Worm (Caenorhabditis elegans) whole organism, L1 larva: ENCODE data around the gene alh-3.

Experiments
- C16A3.4 ChIP-seq: fragments of 150-350 bp; optimal IDR thresholded peaks from 2 replicates; lab custom pipeline; 2014; ENCODE audit warnings: missing biosample characterization, missing genetic modification characterization
- F16B12.6 ChIP-seq: fragments of 150-350 bp; optimal IDR thresholded peaks from 2 replicates; lab custom pipeline; 2014; ENCODE audit warnings: missing biosample characterization, missing genetic modification characterization
- Y116A8C.19 ChIP-seq: sonication (generic microtip); optimal IDR thresholded peaks from 2 replicates; lab custom pipeline; 2016; ENCODE audit warnings: missing compliant biosample characterization, missing genetic modification characterization, borderline replicate concordance
- aly-2 ChIP-seq: fragments of 150-350 bp; optimal IDR thresholded peaks from 2 replicates; lab custom pipeline; 2014; ENCODE audit warnings: missing biosample characterization, missing genetic modification characterization
- ceh-88 ChIP-seq: fragments of 200-800 bp; sonication (Bioruptor generic); IDR thresholded peaks from 2 replicates; pipeline ENCODE4 v1.3.6; 2022; ENCODE audit warnings: missing genetic modification characterization, missing compliant biosample characterization
- ceh-90 ChIP-seq: sonication (generic microtip); optimal IDR thresholded peaks from 2 replicates; lab custom pipeline; 2016; ENCODE audit warnings: missing genetic modification characterization, missing compliant biosample characterization
- dsc-1 ChIP-seq: sonication (generic microtip); optimal IDR thresholded peaks from 2 replicates; lab custom pipeline; 2016; ENCODE audit warnings: mild to moderate bottlenecking, missing genetic modification characterization, missing compliant biosample characterization
- egl-27 ChIP-seq, 2 experiments: fragments of 150-350 bp in 1 of 2; sonication (generic microtip); optimal IDR thresholded peaks; 3 replicates each; lab custom pipeline; 2017 to 2018; ENCODE audit warnings: missing biosample characterization in 2 of 2, missing genetic modification characterization in 2 of 2, missing genetic modification reagents in 2 of 2
- elt-3 ChIP-seq, 6 experiments: fragments of 150-350 bp in 1 of 6; sonication (generic microtip); optimal IDR thresholded peaks; 2 replicates each; lab custom pipeline; 2017 to 2018; ENCODE audit warnings: missing biosample characterization in 6 of 6, missing genetic modification characterization in 6 of 6, inconsistent platforms in 1 of 6
- ets-5 ChIP-seq: fragments of 200-800 bp; sonication (Bioruptor generic); IDR thresholded peaks from 2 replicates; pipeline ENCODE4 v1.3.6; 2022; ENCODE audit warnings: missing genetic modification characterization, missing compliant biosample characterization
- fkh-10 ChIP-seq: sonication (generic microtip); optimal IDR thresholded peaks from 2 replicates; lab custom pipeline; 2017; ENCODE audit warnings: missing biosample characterization, missing genetic modification reagents, missing genetic modification characterization
- fos-1 ChIP-seq: fragments of 150-350 bp; optimal IDR thresholded peaks from 2 replicates; lab custom pipeline; 2014; ENCODE audit warnings: missing biosample characterization, missing genetic modification characterization
- grh-1 ChIP-seq: fragments of 200-800 bp; sonication (Bioruptor generic); IDR thresholded peaks from 2 replicates; pipeline ENCODE4 v1.3.6; 2022; ENCODE audit warnings: missing genetic modification reagents, missing genetic modification characterization, missing compliant biosample characterization
- hlh-4 ChIP-seq: sonication (generic microtip); optimal IDR thresholded peaks from 2 replicates; lab custom pipeline; 2016; ENCODE audit warnings: mild to moderate bottlenecking, missing genetic modification characterization, missing compliant biosample characterization
- irx-1 ChIP-seq: sonication (generic microtip); optimal IDR thresholded peaks from 2 replicates; lab custom pipeline; 2016; ENCODE audit warnings: missing genetic modification characterization, missing compliant biosample characterization
- lin-13 ChIP-seq: fragments of 150-350 bp; optimal IDR thresholded peaks from 2 replicates; lab custom pipeline; 2014; ENCODE audit warnings: missing biosample characterization, missing genetic modification reagents, missing genetic modification characterization
- lin-14 ChIP-seq: fragments of 200-800 bp; sonication (Bioruptor generic); optimal IDR thresholded peaks from 2 replicates; lab custom pipeline; 2018; ENCODE audit warnings: mild to moderate bottlenecking, missing genetic modification characterization, moderate library complexity, missing compliant biosample characterization
- lin-15B ChIP-seq: fragments of 150-350 bp; sonication (generic microtip); optimal IDR thresholded peaks from 3 replicates; lab custom pipeline; 2014; ENCODE audit warnings: missing biosample characterization, missing genetic modification characterization
- lin-35 ChIP-seq, 2 experiments: fragments of 150-350 bp; optimal IDR thresholded peaks; 2 replicates each; lab custom pipeline; 2014; ENCODE audit warnings: missing biosample characterization in 2 of 2, missing genetic modification characterization in 2 of 2, missing genetic modification reagents in 2 of 2
- lir-3 ChIP-seq: sonication (generic microtip); optimal IDR thresholded peaks from 2 replicates; lab custom pipeline; 2016; ENCODE audit warnings: mild to moderate bottlenecking, missing genetic modification characterization, moderate library complexity, missing compliant biosample characterization; ENCODE audit not compliant: poor library complexity
- lsy-2 ChIP-seq, 2 experiments: fragments of 150-350 bp; optimal IDR thresholded peaks; 2 replicates each; lab custom pipeline; 2014; ENCODE audit warnings: missing biosample characterization in 2 of 2, missing genetic modification characterization in 2 of 2
- mab-9 ChIP-seq: fragments of 200-800 bp; sonication (Bioruptor generic); IDR thresholded peaks from 2 replicates; pipeline ENCODE4 v1.3.6; 2022; ENCODE audit warnings: missing genetic modification reagents, missing genetic modification characterization, missing compliant biosample characterization
- mdl-1 ChIP-seq, 2 experiments: fragments of 150-350 bp; optimal IDR thresholded peaks; 2 replicates each; lab custom pipeline; 2014 to 2017; ENCODE audit warnings: missing biosample characterization in 2 of 2, missing genetic modification characterization in 2 of 2, inconsistent platforms in 1 of 2
- mef-2 ChIP-seq: fragments of 150-350 bp; optimal IDR thresholded peaks from 2 replicates; lab custom pipeline; 2014; ENCODE audit warnings: missing biosample characterization, missing genetic modification characterization
- mep-1 ChIP-seq: fragments of 150-350 bp; optimal IDR thresholded peaks from 2 replicates; lab custom pipeline; 2014; ENCODE audit warnings: missing biosample characterization, missing genetic modification characterization
- nhr-20 ChIP-seq: sonication (generic microtip); optimal IDR thresholded peaks from 2 replicates; lab custom pipeline; 2016; ENCODE audit warnings: mild to moderate bottlenecking, missing genetic modification characterization, missing compliant biosample characterization
- nhr-237 ChIP-seq: fragments of 150-350 bp; optimal IDR thresholded peaks from 2 replicates; lab custom pipeline; 2014; ENCODE audit warnings: missing biosample characterization, missing genetic modification characterization
- nhr-47 ChIP-seq: sonication (generic microtip); optimal IDR thresholded peaks from 2 replicates; lab custom pipeline; 2016; ENCODE audit warnings: mild to moderate bottlenecking, missing genetic modification characterization, moderate library complexity, missing compliant biosample characterization
- nhr-71 ChIP-seq: sonication (generic microtip); optimal IDR thresholded peaks from 2 replicates; lab custom pipeline; 2016; ENCODE audit warnings: mild to moderate bottlenecking, missing genetic modification characterization, moderate library complexity, missing compliant biosample characterization
- nhr-90 ChIP-seq: sonication (generic microtip); optimal IDR thresholded peaks from 2 replicates; lab custom pipeline; 2016; ENCODE audit warnings: mild to moderate bottlenecking, missing genetic modification characterization, missing compliant biosample characterization; ENCODE audit not compliant: poor library complexity
- pag-3 ChIP-seq: sonication (generic microtip); optimal IDR thresholded peaks from 2 replicates; lab custom pipeline; 2017; ENCODE audit warnings: missing genetic modification characterization, mild to moderate bottlenecking, missing compliant biosample characterization, antibody characterized with exemption, borderline replicate concordance; ENCODE audit not compliant: insufficient read depth
- pax-3 ChIP-seq: fragments of 200-800 bp; sonication (Bioruptor generic); optimal IDR thresholded peaks from 2 replicates; lab custom pipeline; 2018; ENCODE audit warnings: mild to moderate bottlenecking, missing genetic modification characterization, moderate library complexity, missing compliant biosample characterization
- pqm-1 ChIP-seq: sonication (generic microtip); optimal IDR thresholded peaks from 3 replicates; lab custom pipeline; 2017; ENCODE audit warnings: missing biosample characterization, missing genetic modification characterization
- rnt-1 ChIP-seq: sonication (generic microtip); optimal IDR thresholded peaks from 2 replicates; lab custom pipeline; 2016; ENCODE audit warnings: mild to moderate bottlenecking, missing genetic modification characterization, moderate library complexity, missing compliant biosample characterization
- snu-23 ChIP-seq: sonication (generic microtip); optimal IDR thresholded peaks from 2 replicates; lab custom pipeline; 2016; ENCODE audit warnings: missing genetic modification characterization, missing compliant biosample characterization
- sox-4 ChIP-seq: sonication (generic microtip); optimal IDR thresholded peaks from 2 replicates; lab custom pipeline; 2016; ENCODE audit warnings: missing genetic modification characterization, missing compliant biosample characterization
- sup-37 ChIP-seq: fragments of 200-800 bp; sonication (Bioruptor generic); optimal IDR thresholded peaks from 2 replicates; lab custom pipeline; 2018; ENCODE audit warnings: mild to moderate bottlenecking, missing genetic modification characterization, missing compliant biosample characterization
- tbx-2 ChIP-seq: sonication (generic microtip); optimal IDR thresholded peaks from 2 replicates; lab custom pipeline; 2016; ENCODE audit warnings: missing genetic modification characterization, missing compliant biosample characterization
- unc-30 ChIP-seq: sonication (generic microtip); optimal IDR thresholded peaks from 2 replicates; lab custom pipeline; 2017; ENCODE audit warnings: missing biosample characterization, missing genetic modification characterization
- vab-15 ChIP-seq: sonication (generic microtip); optimal IDR thresholded peaks from 2 replicates; lab custom pipeline; 2017; ENCODE audit warnings: missing genotype, mild to moderate bottlenecking, missing genetic modification characterization, missing compliant biosample characterization
- zip-4 ChIP-seq: fragments of 200-800 bp; sonication (Bioruptor generic); optimal IDR thresholded peaks from 2 replicates; lab custom pipeline; 2018; ENCODE audit warnings: mild to moderate bottlenecking, missing genetic modification characterization, moderate library complexity, missing compliant biosample characterization

The alh-3 gene

ce11 chrIV:11027560-11027959, 5.2 kb downstream of the alh-3 start (continued):
- TF ChIP-seq grh-1 (peak; percentile 56), dsc-1 (tag; lab: Kevin White, UChicago) (peak; percentile 66), mep-1 (tag; lab: Kevin White, UChicago) (peak; percentile 92), nhr-20 (tag; lab: Kevin White, UChicago) (peak; percentile 92), fos-1 (tag; lab: Kevin White, UChicago) (peak; percentile 66), nhr-71 (tag; lab: Kevin White, UChicago) (peak; percentile 95), zip-4 (no peak), lir-3 (peak; percentile 35), mab-9 (GFP tag; lab: Robert Waterston, UW) (0 out of 2 replicates have a peak, but pooled peaks have one; percentile 31), hlh-4 (no peak), nhr-90 (tag; lab: Kevin White, UChicago) (peak; percentile 71), lin-13 (GFP tag; lab: Kevin White, UChicago) (peak; percentile 73), ets-5 (no peak), lin-35 (GFP tag; optimal IDR thresholded peaks at IDR 0.05; lab: Kevin White, UChicago) (peak; percentile 68 to 78), mef-2 (tag; lab: Kevin White, UChicago) (peak; percentile 54), F16B12.6 (tag; lab: Kevin White, UChicago) (peak; percentile 33), nhr-47 (peak; percentile 82), lin-15B (tag; lab: Kevin White, UChicago) (no peak), ceh-90 (tag; lab: Kevin White, UChicago) (no peak), irx-1 (tag; lab: Kevin White, UChicago) (peak; percentile 23), fkh-10 (no peak), C16A3.4 (peak; percentile 69), sup-37 (GFP tag; lab: Kevin White, UChicago) (no peak), pag-3 (tag; lab: Kevin White, UChicago) (peak; percentile 91), sox-4 (tag; lab: Kevin White, UChicago) (no peak), lin-14 (GFP tag; lab: Kevin White, UChicago) (peak; percentile 95), pqm-1 (tag; lab: Kevin White, UChicago) (no peak), ceh-88 (peak; percentile 56), aly-2 (peak; percentile 74), elt-3 (tag; optimal IDR thresholded peaks at IDR 0.05; lab: Kevin White, UChicago) (peak in 5 of 6 experiments; percentile 19 to 85 (median 65)), snu-23 (GFP tag; lab: Kevin White, UChicago) (peak; percentile 96)
- TF ChIP-seq, all 84 proteins: peak for 48

DNA sequence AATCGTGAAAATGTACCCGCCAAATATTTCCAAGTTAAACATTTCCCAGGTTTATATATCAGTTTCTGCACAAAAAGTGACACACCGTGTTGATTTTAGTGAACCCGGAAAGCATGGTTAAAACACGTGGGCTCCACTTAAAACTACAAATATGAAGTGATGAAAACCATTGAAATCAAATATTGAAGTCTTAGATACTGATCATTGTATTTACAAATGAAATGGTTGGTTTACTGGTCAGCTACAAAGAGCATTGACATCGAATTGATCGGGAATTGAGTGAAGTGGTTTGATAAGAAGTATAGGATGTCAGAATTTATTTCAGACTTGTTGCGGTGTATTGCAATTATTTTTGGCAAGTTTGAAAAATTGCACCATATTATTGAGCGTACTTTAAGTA, 7.0 kb downstream of the alh-3 start, which contains the start of gene hrg-5:
hrg-5 (minus strand) TSS at position 17 of the 400 bp plus-strand sequence.
- no peak for TF ChIP-seq Y116A8C.19
- TF ChIP-seq pax-3 (tag; lab: Kevin White, UChicago) = no peak
- no peak for TF ChIP-seq aly-2
- no peak for TF ChIP-seq nhr-20 (tag; lab: Kevin White, UChicago)

ce11 chrIV:11030117-11030516, 7.7 kb downstream of the alh-3 start:
- no peak for TF ChIP-seq mab-9 (GFP tag; lab: Robert Waterston, UW)
- no peak for TF ChIP-seq tbx-2
- no peak for TF ChIP-seq zip-4
- TF ChIP-seq egl-27 (tag; optimal IDR thresholded peaks at IDR 0.05; lab: Kevin White, UChicago) = no peak
- TF ChIP-seq lsy-2 (tag; optimal IDR thresholded peaks at IDR 0.05; lab: Kevin White, UChicago) = no peak
- TF ChIP-seq mdl-1 (tag; optimal IDR thresholded peaks at IDR 0.05; lab: Kevin White, UChicago) = no peak
- no peak for TF ChIP-seq mef-2 (tag; lab: Kevin White, UChicago)
- TF ChIP-seq unc-30 (tag; lab: Kevin White, UChicago) = no peak
- TF ChIP-seq vab-15 (tag; lab: Kevin White, UChicago) = no peak
- no peak for TF ChIP-seq nhr-237 (tag; lab: Kevin White, UChicago)
- TF ChIP-seq rnt-1 (tag; lab: Kevin White, UChicago) = no peak
- TF ChIP-seq lin-15B (tag; lab: Kevin White, UChicago) = no peak
